Worm (Caenorhabditis elegans) whole organism, young adult: ENCODE measurements around the gene fbxc-39.

Source experiments
- F33H1.4 ChIP-seq: fragments of 200-800 bp; sonication (Bioruptor generic); IDR thresholded peaks from 2 replicates; pipeline ENCODE4 v1.3.6; 2022; ENCODE audit warnings: missing genetic modification reagents, missing genetic modification characterization, missing compliant biosample characterization
- F37B4.10 ChIP-seq: fragments of 200-800 bp; sonication (Bioruptor generic); IDR thresholded peaks from 2 replicates; pipeline ENCODE4 v1.3.6; 2022; ENCODE audit warnings: missing genetic modification characterization, missing compliant biosample characterization
- F39B2.1 ChIP-seq: fragments of 200-800 bp; sonication (Bioruptor generic); IDR thresholded peaks from 2 replicates; pipeline ENCODE4 v1.3.6; 2022; ENCODE audit warnings: missing genetic modification reagents, missing genetic modification characterization, missing compliant biosample characterization
- F57A8.1 ChIP-seq: fragments of 200-800 bp; sonication (Bioruptor generic); optimal IDR thresholded peaks from 2 replicates; lab custom pipeline; 2018; ENCODE audit warnings: mild to moderate bottlenecking, missing genetic modification characterization, moderate library complexity, missing compliant biosample characterization
- T26A5.8 ChIP-seq: sonication (generic microtip); optimal IDR thresholded peaks from 2 replicates; lab custom pipeline; 2016; ENCODE audit warnings: missing genetic modification characterization, missing compliant biosample characterization
- atf-7 ChIP-seq: sonication (generic microtip); optimal IDR thresholded peaks from 2 replicates; lab custom pipeline; 2017; ENCODE audit warnings: mild to moderate bottlenecking, missing genetic modification characterization, missing compliant biosample characterization
- lin-40 ChIP-seq: sonication (generic microtip); optimal IDR thresholded peaks from 2 replicates; lab custom pipeline; 2016; ENCODE audit warnings: missing genetic modification characterization, mild to moderate bottlenecking, missing compliant biosample characterization, missing genotype, missing genetic modification reagents
- madf-10 ChIP-seq: sonication (generic microtip); optimal IDR thresholded peaks from 2 replicates; lab custom pipeline; 2016; ENCODE audit warnings: mild to moderate bottlenecking, missing genetic modification characterization, missing compliant biosample characterization
- nfya-1 ChIP-seq: sonication (generic microtip); optimal IDR thresholded peaks from 2 replicates; lab custom pipeline; 2017; ENCODE audit warnings: antibody characterized with exemption, missing compliant biosample characterization, missing genetic modification characterization, borderline replicate concordance; ENCODE audit not compliant: insufficient read depth
- snpc-4 ChIP-seq, 5 experiments: fragments of 150-350 bp in 1 of 5; sonication (generic microtip) in 4 of 5; optimal IDR thresholded peaks; 2 replicates each; lab custom pipeline; 2014 to 2018; ENCODE audit warnings: missing genetic modification characterization in 5 of 5, missing biosample characterization in 3 of 5, antibody characterized with exemption in 2 of 5, mild to moderate bottlenecking in 2 of 5, missing compliant biosample characterization in 2 of 5, missing genotype in 2 of 5, moderate library complexity in 2 of 5, missing genetic modification reagents in 1 of 5
- unc-130 ChIP-seq: sonication (generic microtip); optimal IDR thresholded peaks from 2 replicates; lab custom pipeline; 2016; ENCODE audit warnings: missing genetic modification reagents, missing genetic modification characterization, missing compliant biosample characterization
- unc-62 ChIP-seq: fragments of 150-350 bp; optimal IDR thresholded peaks from 2 replicates; lab custom pipeline; 2014; ENCODE audit warnings: missing biosample characterization, missing genetic modification reagents, missing genetic modification characterization
- ztf-22 ChIP-seq: fragments of 200-800 bp; sonication (Bioruptor generic); optimal IDR thresholded peaks from 2 replicates; lab custom pipeline; 2018; ENCODE audit warnings: mild to moderate bottlenecking, missing genetic modification characterization, moderate library complexity, missing compliant biosample characterization

ce11 chrII:943773-944172 is 44.8 kb upstream of the fbxc-39 start, which contains the start of gene clec-43:
- TF ChIP-seq T26A5.8 (tag; lab: Kevin White, UChicago) (no peak), unc-130 (no peak), F39B2.1 (GFP tag; lab: Robert Waterston, UW) (no peak), nfya-1 (no peak), unc-62 (GFP tag; lab: Kevin White, UChicago) (no peak), ztf-22 (GFP tag; lab: Kevin White, UChicago) (no peak), F37B4.10 (0 out of 2 replicates have a peak, but pooled peaks have one; percentile 23), F33H1.4 (GFP tag; lab: Robert Waterston, UW) (no peak), atf-7 (tag; lab: Kevin White, UChicago) (no peak), lin-40 (no peak), madf-10 (no peak), snpc-4 (GFP tag; optimal IDR thresholded peaks at IDR 0.05; lab: Kevin White, UChicago) (no peak), snpc-4 (tag; optimal IDR thresholded peaks at IDR 0.05; lab: Kevin White, UChicago) (no peak), F57A8.1 (GFP tag; lab: Kevin White, UChicago) (no peak)
